Fruit fly (Drosophila melanogaster) Kc167 (cell line): Measurements from ENCODE around the gene Gk2.

ENCODE experiments used
- h ChIP-seq: fragments of >200 bp; optimal IDR thresholded peaks from 3 replicates; lab custom pipeline; 2018; ENCODE audit warnings: missing external identifiers
- insv ChIP-seq: fragments of >200 bp; optimal IDR thresholded peaks from 3 replicates; lab custom pipeline; 2018; ENCODE audit warnings: missing external identifiers

dm6 chr3L:1746338-1747199 lies 8.4 kb downstream of the Gk2 start, which contains the start of gene CG13921:
- TF ChIP-seq insv (lab: Kevin White, UChicago) (no peak), h (no peak)
